Worm (Caenorhabditis elegans) whole organism, late embryonic: ENCODE measurements around the gene tftc-3.
A peak's percentile ranks its signal among the peaks of the same experiment; 100 is the strongest.

Source experiments
- C08G9.2 ChIP-seq: sonication (generic microtip); optimal IDR thresholded peaks from 2 replicates; lab custom pipeline; 2016; ENCODE audit warnings: mild to moderate bottlenecking, missing genetic modification characterization, moderate library complexity, missing compliant biosample characterization
- F13H6.1 ChIP-seq: sonication (generic microtip); optimal IDR thresholded peaks from 2 replicates; lab custom pipeline; 2016; ENCODE audit warnings: missing genetic modification characterization, missing compliant biosample characterization
- K02D7.2 ChIP-seq: sonication (generic microtip); optimal IDR thresholded peaks from 2 replicates; lab custom pipeline; 2017; ENCODE audit warnings: mild to moderate bottlenecking, missing genetic modification characterization, missing compliant biosample characterization
- K09A11.1 ChIP-seq: sonication (generic microtip); optimal IDR thresholded peaks from 2 replicates; lab custom pipeline; 2017; ENCODE audit warnings: antibody characterized with exemption, mild to moderate bottlenecking, missing genetic modification characterization, missing compliant biosample characterization; ENCODE audit not compliant: insufficient read depth
- T23F11.4 ChIP-seq: fragments of 200-800 bp; sonication (Bioruptor generic); optimal IDR thresholded peaks from 2 replicates; lab custom pipeline; 2018; ENCODE audit warnings: mild to moderate bottlenecking, missing genetic modification characterization, missing compliant biosample characterization
- ahr-1 ChIP-seq: sonication (generic microtip); optimal IDR thresholded peaks from 2 replicates; lab custom pipeline; 2016; ENCODE audit warnings: missing genetic modification characterization, missing compliant biosample characterization
- ama-1 ChIP-seq: fragments of 150-350 bp; optimal IDR thresholded peaks from 2 replicates; lab custom pipeline; 2014
- ceh-14 ChIP-seq: sonication (generic microtip); optimal IDR thresholded peaks from 2 replicates; lab custom pipeline; 2016; ENCODE audit warnings: missing genotype, missing genetic modification characterization, missing compliant biosample characterization
- ceh-19 ChIP-seq: fragments of 200-800 bp; sonication (Bioruptor generic); optimal IDR thresholded peaks from 2 replicates; lab custom pipeline; 2018; ENCODE audit warnings: mild to moderate bottlenecking, missing genetic modification characterization, missing compliant biosample characterization
- ceh-34 ChIP-seq: sonication (generic microtip); optimal IDR thresholded peaks from 2 replicates; lab custom pipeline; 2016; ENCODE audit warnings: mild to moderate bottlenecking, missing genetic modification characterization, missing compliant biosample characterization
- ceh-45 ChIP-seq: fragments of 200-800 bp; sonication (Bioruptor generic); IDR thresholded peaks from 2 replicates; pipeline ENCODE4 v1.3.6; 2022; ENCODE audit warnings: missing genetic modification reagents, missing genetic modification characterization, missing compliant biosample characterization
- ceh-48 ChIP-seq: sonication (generic microtip); optimal IDR thresholded peaks from 2 replicates; lab custom pipeline; 2016; ENCODE audit warnings: missing genetic modification characterization, inconsistent platforms, missing compliant biosample characterization
- ceh-6 ChIP-seq: fragments of 200-800 bp; sonication (Bioruptor generic); optimal IDR thresholded peaks from 2 replicates; lab custom pipeline; 2018; ENCODE audit warnings: mild to moderate bottlenecking, missing genetic modification characterization, missing compliant biosample characterization
- che-1 ChIP-seq: sonication (generic microtip); optimal IDR thresholded peaks from 2 replicates; lab custom pipeline; 2016; ENCODE audit warnings: mild to moderate bottlenecking, missing genetic modification characterization, missing compliant biosample characterization
- dmd-4 ChIP-seq: sonication (generic microtip); optimal IDR thresholded peaks from 2 replicates; lab custom pipeline; 2016; ENCODE audit warnings: borderline replicate concordance, missing genetic modification characterization, missing compliant biosample characterization
- dve-1 ChIP-seq: sonication (generic microtip); optimal IDR thresholded peaks from 2 replicates; lab custom pipeline; 2017; ENCODE audit warnings: antibody characterized with exemption, mild to moderate bottlenecking, missing genetic modification characterization, missing compliant biosample characterization
- elt-2 ChIP-seq: sonication (generic microtip); optimal IDR thresholded peaks from 2 replicates; lab custom pipeline; 2016; ENCODE audit warnings: missing genetic modification reagents, missing genetic modification characterization, missing compliant biosample characterization
- elt-4 ChIP-seq: sonication (generic microtip); optimal IDR thresholded peaks from 2 replicates; lab custom pipeline; 2016; ENCODE audit warnings: missing genetic modification characterization, missing compliant biosample characterization
- eyg-1 ChIP-seq: sonication (generic microtip); optimal IDR thresholded peaks from 2 replicates; lab custom pipeline; 2016; ENCODE audit warnings: missing genotype, missing genetic modification characterization, missing compliant biosample characterization
- fax-1 ChIP-seq: sonication (generic microtip); optimal IDR thresholded peaks from 2 replicates; lab custom pipeline; 2016; ENCODE audit warnings: missing genotype, missing genetic modification characterization, missing compliant biosample characterization
- gmeb-2 ChIP-seq: sonication (generic microtip); optimal IDR thresholded peaks from 2 replicates; lab custom pipeline; 2016; ENCODE audit warnings: missing genetic modification characterization, inconsistent platforms, missing compliant biosample characterization
- hlh-13 ChIP-seq: fragments of 200-800 bp; sonication (Bioruptor generic); optimal IDR thresholded peaks from 2 replicates; lab custom pipeline; 2018; ENCODE audit warnings: mild to moderate bottlenecking, missing genetic modification characterization, missing compliant biosample characterization
- hlh-15 ChIP-seq: sonication (generic microtip); optimal IDR thresholded peaks from 2 replicates; lab custom pipeline; 2016; ENCODE audit warnings: missing genetic modification characterization, missing compliant biosample characterization
- hlh-6 ChIP-seq: sonication (generic microtip); optimal IDR thresholded peaks from 2 replicates; lab custom pipeline; 2016; ENCODE audit warnings: missing genotype, missing genetic modification characterization, missing compliant biosample characterization
- lim-6 ChIP-seq: sonication (generic microtip); optimal IDR thresholded peaks from 2 replicates; lab custom pipeline; 2016; ENCODE audit warnings: missing genetic modification characterization, missing compliant biosample characterization
- lin-11 ChIP-seq: fragments of 200-800 bp; sonication (Bioruptor generic); optimal IDR thresholded peaks from 2 replicates; lab custom pipeline; 2018; ENCODE audit warnings: mild to moderate bottlenecking, missing genetic modification characterization, missing compliant biosample characterization
- mec-3 ChIP-seq: sonication (generic microtip); optimal IDR thresholded peaks from 2 replicates; lab custom pipeline; 2016; ENCODE audit warnings: borderline replicate concordance, missing genetic modification characterization, missing compliant biosample characterization
- nhr-232 ChIP-seq: sonication (generic microtip); optimal IDR thresholded peaks from 2 replicates; lab custom pipeline; 2016; ENCODE audit warnings: missing genetic modification characterization, missing compliant biosample characterization
- pat-9 ChIP-seq: fragments of 200-800 bp; sonication (Bioruptor generic); optimal IDR thresholded peaks from 2 replicates; lab custom pipeline; 2018; ENCODE audit warnings: mild to moderate bottlenecking, missing genetic modification characterization, moderate library complexity, missing compliant biosample characterization
- pha-2 ChIP-seq: sonication (generic microtip); optimal IDR thresholded peaks from 2 replicates; lab custom pipeline; 2017; ENCODE audit warnings: mild to moderate bottlenecking, missing genetic modification characterization, missing compliant biosample characterization
- pha-4 ChIP-seq: fragments of 150-350 bp; optimal IDR thresholded peaks from 2 replicates; lab custom pipeline; 2018; ENCODE audit warnings: missing biosample characterization, missing genetic modification reagents, missing genetic modification characterization
- pqm-1 ChIP-seq: sonication (generic microtip); optimal IDR thresholded peaks from 2 replicates; lab custom pipeline; 2016; ENCODE audit warnings: missing genetic modification characterization, missing compliant biosample characterization
- pros-1 ChIP-seq: fragments of 150-350 bp; optimal IDR thresholded peaks from 2 replicates; lab custom pipeline; 2014; ENCODE audit warnings: missing biosample characterization, missing genetic modification reagents, missing genetic modification characterization
- ref-2 ChIP-seq: sonication (generic microtip); optimal IDR thresholded peaks from 2 replicates; lab custom pipeline; 2016; ENCODE audit warnings: missing genetic modification characterization, missing compliant biosample characterization
- rnt-1 ChIP-seq: sonication (generic microtip); optimal IDR thresholded peaks from 2 replicates; lab custom pipeline; 2016; ENCODE audit warnings: missing genetic modification characterization, missing compliant biosample characterization
- sdc-2 ChIP-seq: sonication (generic microtip); optimal IDR thresholded peaks from 2 replicates; lab custom pipeline; 2016; ENCODE audit warnings: missing genotype, missing genetic modification characterization, missing compliant biosample characterization
- sox-4 ChIP-seq: sonication (generic microtip); optimal IDR thresholded peaks from 2 replicates; lab custom pipeline; 2017; ENCODE audit warnings: mild to moderate bottlenecking, missing genetic modification characterization, inconsistent platforms, missing compliant biosample characterization
- ttx-3 ChIP-seq: sonication (generic microtip); optimal IDR thresholded peaks from 2 replicates; lab custom pipeline; 2016; ENCODE audit warnings: missing genetic modification reagents, missing genetic modification characterization, missing compliant biosample characterization
- ztf-16 ChIP-seq: sonication (generic microtip); optimal IDR thresholded peaks from 2 replicates; lab custom pipeline; 2017; ENCODE audit warnings: missing genetic modification characterization, missing compliant biosample characterization

tftc-3 gene

DNA sequence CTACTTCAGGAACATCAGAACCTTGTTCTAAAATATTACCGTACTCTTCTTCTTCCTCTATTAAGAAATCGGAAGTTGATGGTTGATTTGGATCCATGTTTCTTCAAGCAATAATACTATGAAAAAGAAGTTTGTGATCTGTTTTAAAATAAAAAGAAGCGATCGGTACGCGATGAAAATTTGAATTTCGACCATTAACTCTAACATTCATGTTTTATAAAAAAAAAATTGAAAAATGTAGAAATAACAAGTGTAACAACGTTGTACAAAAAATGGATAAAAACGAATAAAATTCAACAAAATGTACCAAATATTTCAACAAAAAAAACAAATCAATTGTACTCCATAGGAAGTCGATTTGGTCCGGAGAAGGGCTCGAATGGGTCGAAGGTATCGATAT lies at the start of gene tftc-3:
Gene tftc-3, minus strand, starts transcription at position 101 of the 400 bp plus-strand sequence.
- TF ChIP-seq F13H6.1 (tag; lab: Kevin White, UChicago) (no peak), ztf-16 (tag; lab: Kevin White, UChicago) (no peak), ceh-45 (GFP tag; lab: Robert Waterston, UW) (no peak), eyg-1 (tag; lab: Kevin White, UChicago) (no peak), pat-9 (tag; lab: Kevin White, UChicago) (no peak), ref-2 (no peak)

DNA sequence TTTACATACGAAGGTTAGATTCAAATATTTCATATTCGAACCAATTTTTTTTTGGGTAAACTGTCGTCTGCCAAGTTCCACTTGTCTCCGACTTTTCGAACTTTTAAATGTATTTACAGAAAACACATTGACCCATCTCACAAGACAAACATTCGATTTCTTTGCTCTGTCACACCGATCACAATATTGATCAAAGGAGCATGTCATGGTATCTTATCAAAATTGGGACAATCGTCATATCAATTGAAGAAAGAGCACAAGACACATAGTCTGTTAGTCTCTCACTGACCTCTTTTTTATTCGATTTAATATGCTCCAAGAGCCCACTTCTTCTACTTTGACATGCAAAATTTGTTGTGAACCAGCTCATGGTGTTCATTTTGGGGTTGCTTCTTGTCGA lies 45.9 kb upstream of the tftc-3 start, which contains the start of gene nhr-232:
Gene nhr-232, plus strand, starts transcription at position 121 of the 400 bp plus-strand sequence.
- no peak for TF ChIP-seq pha-2
- TF ChIP-seq pros-1 (tag; lab: Kevin White, UChicago) = no peak
- TF ChIP-seq elt-2 (tag; lab: Kevin White, UChicago) = peak; percentile 62
- TF ChIP-seq, all 69 proteins: peak for 1

- no peak for TF ChIP-seq K02D7.2 (tag; lab: Kevin White, UChicago)
- TF ChIP-seq pros-1 (tag; lab: Kevin White, UChicago) = no peak
- no peak for TF ChIP-seq gmeb-2 (tag; lab: Kevin White, UChicago)
- no peak for TF ChIP-seq K09A11.1 (tag; lab: Kevin White, UChicago)
- TF ChIP-seq ttx-3 (tag; lab: Kevin White, UChicago) = no peak
- no peak for TF ChIP-seq pqm-1 (tag; lab: Kevin White, UChicago)
- no peak for TF ChIP-seq hlh-15 (tag; lab: Kevin White, UChicago)
- TF ChIP-seq ceh-48 (tag; lab: Kevin White, UChicago) = no peak
- TF ChIP-seq ceh-19 (GFP tag; lab: Kevin White, UChicago) = no peak
- TF ChIP-seq ama-1 (lab: Kevin White, UChicago) = no peak
- TF ChIP-seq hlh-13 (GFP tag; lab: Kevin White, UChicago) = no peak
- no peak for TF ChIP-seq ceh-34 (tag; lab: Kevin White, UChicago)
- no peak for TF ChIP-seq dmd-4 (tag; lab: Kevin White, UChicago)
- no peak for TF ChIP-seq ceh-14 (tag; lab: Kevin White, UChicago)
- no peak for TF ChIP-seq fax-1 (tag; lab: Kevin White, UChicago)
Measured at ce11 chrV:10255005-10255472, 44.9 kb upstream of the tftc-3 start, which contains the start of gene rop-1. Gene rop-1, minus strand, starts transcription at chrV:10255055.

- TF ChIP-seq pros-1 (tag; lab: Kevin White, UChicago) (no peak), lim-6 (no peak), elt-4 (tag; lab: Kevin White, UChicago) (no peak), sdc-2 (tag; lab: Kevin White, UChicago) (no peak), T23F11.4 (no peak), ceh-6 (GFP tag; lab: Kevin White, UChicago) (no peak), lin-11 (tag; lab: Kevin White, UChicago) (no peak)
Measured at ce11 chrV:10252682-10253081, 42.5 kb upstream of the tftc-3 start.

DNA sequence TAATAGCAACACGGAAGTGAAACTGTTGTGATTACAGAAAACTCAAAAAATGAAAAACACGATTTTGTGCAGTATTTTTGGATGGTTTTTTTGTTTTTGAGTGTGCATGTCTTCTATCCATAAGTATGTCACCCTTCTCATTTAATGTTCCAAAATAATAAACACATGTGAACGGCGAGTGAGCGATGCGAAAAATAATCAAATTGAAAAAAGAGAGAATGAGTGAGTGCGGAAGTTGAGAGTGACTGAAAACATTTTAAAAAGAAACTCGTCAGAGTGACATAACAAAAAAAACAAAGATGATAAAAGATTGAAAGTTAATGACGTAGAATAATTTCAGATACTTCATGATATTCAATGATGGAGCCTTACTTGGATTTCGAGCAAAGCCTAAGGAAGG lies 39.4 kb upstream of the tftc-3 start:
- TF ChIP-seq ceh-14 (tag; lab: Kevin White, UChicago) = no peak
- no peak for TF ChIP-seq che-1 (tag; lab: Kevin White, UChicago)
- TF ChIP-seq pros-1 (tag; lab: Kevin White, UChicago) = no peak
- TF ChIP-seq dmd-4 (tag; lab: Kevin White, UChicago) = no peak

DNA sequence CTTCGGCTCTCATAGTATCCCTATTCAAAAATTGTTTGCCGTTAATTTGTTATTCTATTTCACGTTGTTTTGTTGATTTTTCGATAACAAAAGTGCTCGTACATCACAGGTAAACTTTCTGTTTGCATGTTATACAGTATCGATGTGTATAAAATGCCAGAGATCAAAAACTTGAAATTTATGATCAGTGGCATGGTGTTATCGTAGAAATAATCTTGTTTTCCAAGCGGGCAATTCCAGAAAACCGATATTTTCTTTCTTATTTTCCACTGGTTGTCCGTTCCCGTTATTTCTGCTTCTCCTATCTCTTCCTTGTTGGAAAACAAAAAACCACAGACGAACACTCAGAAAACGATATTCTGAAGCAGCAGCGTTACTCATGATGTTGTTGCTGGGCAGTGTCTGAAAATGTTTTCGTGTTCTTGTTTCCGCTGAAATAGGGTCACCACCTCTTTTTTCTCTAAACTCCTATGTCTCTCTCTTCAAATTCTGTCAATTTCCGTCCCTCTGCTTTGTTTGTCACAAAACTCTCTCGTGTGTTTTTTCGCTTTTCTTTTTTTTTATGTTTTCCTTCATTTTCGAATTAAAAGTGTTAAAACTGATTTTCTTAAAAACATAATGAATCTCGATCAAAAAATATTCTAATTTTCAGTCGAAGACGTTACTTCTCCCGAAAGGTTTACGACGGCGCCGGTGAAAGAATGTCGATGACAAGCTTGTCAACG lies 38.3 kb upstream of the tftc-3 start, which contains the start of gene akt-1:
Gene akt-1, plus strand, starts transcription at position 651 of the 725 bp plus-strand sequence.
- TF ChIP-seq nhr-232 (tag; lab: Kevin White, UChicago) (no peak), fax-1 (tag; lab: Kevin White, UChicago) (no peak), ama-1 (lab: Kevin White, UChicago) (no peak), sox-4 (tag; lab: Kevin White, UChicago) (no peak), ceh-19 (GFP tag; lab: Kevin White, UChicago) (no peak), C08G9.2 (tag; lab: Kevin White, UChicago) (no peak), rnt-1 (tag; lab: Kevin White, UChicago) (no peak), ceh-34 (tag; lab: Kevin White, UChicago) (no peak), pat-9 (tag; lab: Kevin White, UChicago) (no peak), pha-4 (no peak), K09A11.1 (tag; lab: Kevin White, UChicago) (no peak), ceh-6 (GFP tag; lab: Kevin White, UChicago) (no peak), dve-1 (tag; lab: Kevin White, UChicago) (no peak), mec-3 (no peak), hlh-6 (tag; lab: Kevin White, UChicago) (no peak), hlh-13 (GFP tag; lab: Kevin White, UChicago) (no peak), ahr-1 (no peak), ztf-16 (tag; lab: Kevin White, UChicago) (no peak)
